Fruit fly (Drosophila melanogaster): Measurements from ENCODE around the gene Jon99Ci.
"Not testable (repeated sequence)": the region's sequence is repeated elsewhere in the genome, so short reads cannot be mapped to it uniquely, and the experiment has no call there.

Gene Jon99Ci

DNA sequence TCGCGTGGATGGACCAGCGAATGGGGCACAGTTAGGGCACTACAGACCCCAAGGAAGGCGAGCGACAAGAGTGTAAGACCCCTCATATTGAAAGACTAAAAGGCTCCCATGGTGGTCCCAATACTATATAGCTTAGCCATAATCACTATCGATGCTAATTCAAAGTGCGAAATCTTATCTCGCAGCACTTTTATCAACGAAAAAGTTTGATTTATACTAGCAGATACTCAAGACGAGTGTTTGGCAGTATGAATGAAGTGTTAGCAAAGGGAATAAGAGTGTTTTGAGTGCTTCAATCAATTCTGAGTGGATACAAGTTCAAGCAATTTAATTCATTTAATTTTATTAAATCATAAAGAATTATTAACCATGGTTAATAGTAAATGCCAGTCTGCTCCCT lies at the start of gene Jon99Ci:
Jon99Ci (minus strand) TSS at position 101 of the 400 bp plus-strand sequence.
- no peak for TF ChIP-seq ttk (optimal IDR thresholded peaks at IDR 0.05)
- TF ChIP-seq h (optimal IDR thresholded peaks at IDR 0.05) = no peak
- TF ChIP-seq Myc (optimal IDR thresholded peaks at IDR 0.05) = no peak
- no peak for TF ChIP-seq psq (optimal IDR thresholded peaks at IDR 0.05)
- TF ChIP-seq Sin3A (optimal IDR thresholded peaks at IDR 0.05) = no peak
- no peak for TF ChIP-seq insv (optimal IDR thresholded peaks at IDR 0.05)

DNA sequence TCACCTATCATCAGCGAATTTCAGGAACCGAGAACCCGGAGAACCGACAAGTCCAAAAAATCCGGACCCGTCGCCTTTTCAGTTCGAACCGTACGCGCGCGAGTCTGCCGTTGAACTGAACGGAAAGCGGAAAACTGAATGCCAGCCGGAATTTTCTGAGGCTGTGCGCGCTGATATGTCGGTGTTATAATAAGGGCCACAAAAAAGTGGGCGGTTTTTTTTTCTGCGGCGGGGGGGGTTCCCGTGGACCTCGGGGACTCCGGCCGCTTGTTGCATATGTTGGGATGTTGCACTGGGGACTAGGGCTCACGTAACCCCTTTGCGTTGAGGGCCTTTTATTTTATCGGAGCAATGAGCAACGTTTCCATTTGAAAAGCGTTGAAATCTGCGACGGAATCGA lies 43.4 kb upstream of the Jon99Ci start, which contains the start of gene TkR99D:
TkR99D (minus strand) TSS at position 101 of the 400 bp plus-strand sequence.
- TF ChIP-seq Myc (optimal IDR thresholded peaks at IDR 0.05) = no peak
- no peak for TF ChIP-seq h (optimal IDR thresholded peaks at IDR 0.05)
- TF ChIP-seq insv (optimal IDR thresholded peaks at IDR 0.05) = no peak
- no peak for TF ChIP-seq Sin3A (optimal IDR thresholded peaks at IDR 0.05)
- no peak for TF ChIP-seq psq (optimal IDR thresholded peaks at IDR 0.05)
- TF ChIP-seq ttk (optimal IDR thresholded peaks at IDR 0.05) = no peak

dm6 chr3R:29963102-29963501 lies 37.1 kb upstream of the Jon99Ci start:
- TF ChIP-seq insv (optimal IDR thresholded peaks at IDR 0.05) (no peak), Sin3A (optimal IDR thresholded peaks at IDR 0.05) (no peak), h (optimal IDR thresholded peaks at IDR 0.05) (no peak), psq (optimal IDR thresholded peaks at IDR 0.05) (no peak), Myc (optimal IDR thresholded peaks at IDR 0.05) (no peak), ttk (optimal IDR thresholded peaks at IDR 0.05) (no peak)

DNA sequence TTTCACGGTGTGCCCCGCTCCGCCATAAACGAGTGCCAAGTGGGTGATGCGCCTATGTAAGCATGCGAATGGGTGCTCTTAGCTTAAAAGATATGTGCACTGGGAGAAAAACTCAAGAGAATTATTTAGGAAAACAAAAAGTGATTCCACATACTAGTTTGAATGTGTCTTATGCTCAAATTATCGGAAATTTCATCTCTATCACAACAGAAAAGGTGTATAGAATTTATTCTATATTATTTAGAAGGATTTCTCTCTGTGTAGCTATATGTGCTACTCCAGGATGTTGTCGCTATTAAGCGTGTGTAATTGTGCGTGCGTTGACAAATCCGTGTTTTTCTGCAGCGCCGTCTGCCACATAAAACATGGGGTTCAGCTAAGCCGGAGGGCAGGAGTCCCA lies 33.3 kb upstream of the Jon99Ci start:
- no peak for TF ChIP-seq Myc (optimal IDR thresholded peaks at IDR 0.05)

DNA sequence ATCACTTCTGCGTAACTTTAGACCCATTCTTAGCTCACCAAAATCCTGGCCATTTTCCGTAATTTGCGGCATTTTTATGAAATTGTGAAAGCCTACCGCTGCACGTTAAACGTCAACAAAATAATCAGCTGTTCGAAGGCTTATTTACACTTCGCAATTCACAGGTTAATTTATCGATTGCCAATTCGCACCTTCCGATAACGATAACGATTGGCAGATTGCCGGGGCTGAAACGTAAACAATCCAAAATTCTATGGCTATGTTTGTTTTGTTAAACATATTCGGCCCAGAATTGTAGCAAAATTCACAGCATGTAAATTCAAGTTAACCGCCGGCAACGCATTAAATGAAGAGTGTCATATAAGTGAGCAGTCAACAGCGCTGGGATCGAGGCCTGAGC lies 9.8 kb upstream of the Jon99Ci start, which contains the start of the genes eIF2Balpha and Vps13B:
eIF2Balpha (minus strand) TSS at position 133 of the 400 bp plus-strand sequence.
Vps13B (plus strand) TSS at position 223 of the 400 bp plus-strand sequence.
- TF ChIP-seq insv (optimal IDR thresholded peaks at IDR 0.05) = no peak
- TF ChIP-seq Sin3A (optimal IDR thresholded peaks at IDR 0.05) = no peak
- TF ChIP-seq ttk (optimal IDR thresholded peaks at IDR 0.05) = no peak
- TF ChIP-seq Myc (optimal IDR thresholded peaks at IDR 0.05) = no peak
- TF ChIP-seq h (optimal IDR thresholded peaks at IDR 0.05) = no peak
- no peak for TF ChIP-seq psq (optimal IDR thresholded peaks at IDR 0.05)

DNA sequence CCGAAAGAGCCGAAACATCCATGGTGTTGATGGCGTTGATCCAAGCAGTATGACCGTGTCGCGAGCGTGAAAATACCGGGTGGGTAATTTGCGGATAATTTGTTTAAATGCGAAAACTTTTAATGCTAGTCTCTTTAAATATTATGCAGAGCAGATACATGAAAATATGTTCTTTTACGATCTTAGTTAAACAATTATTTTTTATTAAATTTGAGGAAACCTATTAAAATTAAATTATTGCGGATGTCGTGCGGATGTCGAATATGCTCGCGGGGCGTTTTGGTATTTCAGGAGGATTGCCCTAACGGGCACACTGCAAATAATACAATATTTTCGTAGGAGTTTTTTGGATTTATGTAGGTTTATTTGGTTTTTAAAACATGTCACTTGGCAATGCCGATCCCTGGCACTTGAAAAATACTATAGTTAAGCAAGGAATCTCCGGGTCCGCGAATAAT lies 7.0 kb upstream of the Jon99Ci start, which contains the start of the genes Cog7, CG42557 and CG42558:
Cog7 (minus strand) TSS at position 51 of the 458 bp plus-strand sequence.
CG42557 (plus strand) TSS at position 281 of the 458 bp plus-strand sequence.
CG42558 (plus strand) TSS at position 281 of the 458 bp plus-strand sequence.
- no peak for TF ChIP-seq Sin3A (optimal IDR thresholded peaks at IDR 0.05)

DNA sequence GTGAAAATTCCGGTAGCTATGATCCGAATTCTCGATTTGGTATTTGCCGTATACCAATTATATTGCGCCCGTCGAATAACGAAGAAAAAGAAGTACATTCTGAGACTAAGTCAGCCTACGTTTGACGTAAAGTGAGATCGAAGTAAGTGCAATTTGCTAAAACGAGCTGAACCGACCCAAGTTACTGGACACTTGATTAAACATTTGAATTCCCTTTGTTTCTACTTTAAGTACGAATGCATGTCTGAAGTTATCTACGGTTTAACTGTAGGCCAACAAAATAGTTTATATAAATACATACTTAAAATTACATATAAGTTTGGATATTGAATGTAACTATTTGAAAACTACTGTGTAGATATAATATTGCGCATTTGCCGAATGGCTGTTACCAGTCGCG lies 4.3 kb upstream of the Jon99Ci start, which contains the start of gene alpha-Man-Ic:
alpha-Man-Ic (minus strand) TSS at position 101 of the 400 bp plus-strand sequence.
- TF ChIP-seq Myc (optimal IDR thresholded peaks at IDR 0.05) (no peak), ttk (optimal IDR thresholded peaks at IDR 0.05) (no peak), insv (optimal IDR thresholded peaks at IDR 0.05) (no peak), h (optimal IDR thresholded peaks at IDR 0.05) (no peak), Sin3A (optimal IDR thresholded peaks at IDR 0.05) (no peak), psq (optimal IDR thresholded peaks at IDR 0.05) (no peak)

dm6 chr3R:29926955-29927354 lies 966 bp upstream of the Jon99Ci start, which contains the start of gene CG15522:
CG15522 (plus strand) TSS chr3R:29927255.
- no peak for TF ChIP-seq ttk (optimal IDR thresholded peaks at IDR 0.05)
- TF ChIP-seq h (optimal IDR thresholded peaks at IDR 0.05) = no peak
- no peak for TF ChIP-seq insv (optimal IDR thresholded peaks at IDR 0.05)
- no peak for TF ChIP-seq Myc (optimal IDR thresholded peaks at IDR 0.05)
- no peak for TF ChIP-seq Sin3A (optimal IDR thresholded peaks at IDR 0.05)
- TF ChIP-seq psq (optimal IDR thresholded peaks at IDR 0.05) = no peak

DNA sequence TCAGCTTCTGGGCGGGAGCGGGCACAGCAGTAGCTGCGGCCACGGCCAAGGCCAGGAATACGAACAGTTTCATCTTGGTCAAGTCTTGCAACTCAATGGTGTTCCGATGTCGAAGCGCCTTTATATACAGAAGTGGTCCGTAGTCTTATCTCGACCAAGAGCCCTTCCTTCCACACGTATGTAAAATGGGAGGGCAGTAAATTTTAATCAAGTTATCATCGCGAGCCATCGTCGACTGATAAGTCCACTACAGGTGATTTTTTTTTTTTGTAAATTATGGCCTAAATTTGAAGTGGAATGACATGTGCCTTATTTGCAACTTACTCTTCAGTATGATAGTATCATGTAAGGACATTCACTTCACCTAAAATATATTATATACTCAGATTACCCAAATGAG lies 1.5 kb downstream of the Jon99Ci start, which contains the start of gene Jon99Cii:
Jon99Cii (minus strand) TSS at position 101 of the 400 bp plus-strand sequence.
- not testable (repeated sequence) for TF ChIP-seq h, Myc, ttk (optimal IDR thresholded peaks at IDR 0.05)

dm6 chr3R:29921916-29922315 lies 4.1 kb downstream of the Jon99Ci start, which contains the start of gene Jon99Ciii:
Jon99Ciii (plus strand) TSS chr3R:29922216.
- not testable (repeated sequence) for TF ChIP-seq insv, Myc, ttk (optimal IDR thresholded peaks at IDR 0.05)

- no peak for TF ChIP-seq ttk (optimal IDR thresholded peaks at IDR 0.05)
- TF ChIP-seq psq (optimal IDR thresholded peaks at IDR 0.05) = no peak
- no peak for TF ChIP-seq Sin3A (optimal IDR thresholded peaks at IDR 0.05)
- no peak for TF ChIP-seq Myc (optimal IDR thresholded peaks at IDR 0.05)
- TF ChIP-seq h (optimal IDR thresholded peaks at IDR 0.05) = no peak
- TF ChIP-seq insv (optimal IDR thresholded peaks at IDR 0.05) = no peak
Measured at dm6 chr3R:29920189-29920588, 5.8 kb downstream of the Jon99Ci start, which contains the start of gene trp. trp (minus strand) TSS chr3R:29920289.

dm6 chr3R:29914246-29914645 lies 11.7 kb downstream of the Jon99Ci start, which contains the start of gene Capa:
Capa (minus strand) TSS chr3R:29914346.
- no peak for TF ChIP-seq ttk (optimal IDR thresholded peaks at IDR 0.05)
- no peak for TF ChIP-seq h (optimal IDR thresholded peaks at IDR 0.05)
- TF ChIP-seq psq (optimal IDR thresholded peaks at IDR 0.05) = no peak
- no peak for TF ChIP-seq Sin3A (optimal IDR thresholded peaks at IDR 0.05)
- TF ChIP-seq Myc (optimal IDR thresholded peaks at IDR 0.05) = no peak
- TF ChIP-seq insv (optimal IDR thresholded peaks at IDR 0.05) = no peak

dm6 chr3R:29907601-29908175 lies 18.3 kb downstream of the Jon99Ci start, which contains the start of gene CG31036:
CG31036 (plus strand) TSS chr3R:29908107.
- TF ChIP-seq ttk (optimal IDR thresholded peaks at IDR 0.05) = no peak
- TF ChIP-seq Sin3A (optimal IDR thresholded peaks at IDR 0.05) = no peak
- TF ChIP-seq insv (optimal IDR thresholded peaks at IDR 0.05) = no peak
- TF ChIP-seq Myc (optimal IDR thresholded peaks at IDR 0.05) = no peak
- no peak for TF ChIP-seq h (optimal IDR thresholded peaks at IDR 0.05)
- TF ChIP-seq psq (optimal IDR thresholded peaks at IDR 0.05) = no peak
